Worm (Caenorhabditis elegans) whole organism, L3 larva: ENCODE measurements around the gene T14G12.6.
A peak's percentile ranks its signal among the peaks of the same experiment; 100 is the strongest.

Source experiments
- R02D3.7 ChIP-seq: fragments of 150-350 bp; optimal IDR thresholded peaks from 2 replicates; lab custom pipeline; 2014; ENCODE audit warnings: missing biosample characterization, missing genetic modification characterization
- ZK546.5 ChIP-seq: sonication (generic microtip); optimal IDR thresholded peaks from 2 replicates; lab custom pipeline; 2017; ENCODE audit warnings: missing biosample characterization, missing genetic modification characterization
- ama-1 ChIP-seq: fragments of 150-350 bp; optimal IDR thresholded peaks from 2 replicates; lab custom pipeline; 2018
- ceh-16 ChIP-seq: sonication (generic microtip); optimal IDR thresholded peaks from 2 replicates; lab custom pipeline; 2017; ENCODE audit warnings: missing biosample characterization, missing genetic modification characterization
- ceh-28 ChIP-seq: fragments of 150-350 bp; optimal IDR thresholded peaks from 2 replicates; lab custom pipeline; 2014; ENCODE audit warnings: missing biosample characterization, missing genetic modification reagents, missing genetic modification characterization
- ceh-82 ChIP-seq: fragments of 150-350 bp; optimal IDR thresholded peaks from 2 replicates; lab custom pipeline; 2014; ENCODE audit warnings: missing biosample characterization, missing genetic modification characterization
- ceh-9 ChIP-seq: sonication (generic microtip); optimal IDR thresholded peaks from 2 replicates; lab custom pipeline; 2018; ENCODE audit warnings: missing biosample characterization, missing genetic modification characterization
- daf-12 ChIP-seq: fragments of 150-350 bp; optimal IDR thresholded peaks from 2 replicates; lab custom pipeline; 2014; ENCODE audit warnings: missing biosample characterization, missing genetic modification reagents, missing genetic modification characterization
- egl-27 ChIP-seq: sonication (generic microtip); optimal IDR thresholded peaks from 4 replicates; lab custom pipeline; 2017; ENCODE audit warnings: missing biosample characterization, missing genetic modification reagents, missing genetic modification characterization
- egl-5 ChIP-seq: fragments of 150-350 bp; optimal IDR thresholded peaks from 2 replicates; lab custom pipeline; 2017; ENCODE audit warnings: missing biosample characterization, missing genetic modification reagents, missing genetic modification characterization, inconsistent platforms
- elt-1 ChIP-seq: fragments of 150-350 bp; optimal IDR thresholded peaks from 2 replicates; lab custom pipeline; 2014; ENCODE audit warnings: missing biosample characterization, missing genetic modification characterization
- elt-2 ChIP-seq: sonication (generic microtip); optimal IDR thresholded peaks from 2 replicates; lab custom pipeline; 2016; ENCODE audit warnings: missing genetic modification reagents, mild to moderate bottlenecking, missing genetic modification characterization, missing compliant biosample characterization
- fkh-10 ChIP-seq: sonication (generic microtip); optimal IDR thresholded peaks from 2 replicates; lab custom pipeline; 2017; ENCODE audit warnings: missing biosample characterization, missing genetic modification reagents, missing genetic modification characterization
- fkh-2 ChIP-seq: fragments of 150-350 bp; optimal IDR thresholded peaks from 2 replicates; lab custom pipeline; 2014; ENCODE audit warnings: missing biosample characterization, missing genetic modification reagents, missing genetic modification characterization
- hmg-11 ChIP-seq: sonication (generic microtip); optimal IDR thresholded peaks from 2 replicates; lab custom pipeline; 2016; ENCODE audit warnings: missing genetic modification characterization, missing compliant biosample characterization
- jun-1 ChIP-seq: fragments of 150-350 bp; optimal IDR thresholded peaks from 2 replicates; lab custom pipeline; 2014; ENCODE audit warnings: missing biosample characterization, missing genetic modification reagents, missing genetic modification characterization
- lin-15B ChIP-seq: fragments of 150-350 bp; optimal IDR thresholded peaks from 2 replicates; lab custom pipeline; 2014; ENCODE audit warnings: missing biosample characterization, missing genetic modification characterization
- lin-39 ChIP-seq: fragments of 150-350 bp; optimal IDR thresholded peaks from 2 replicates; lab custom pipeline; 2018; ENCODE audit warnings: missing biosample characterization, missing genetic modification reagents, missing genetic modification characterization
- lsy-12 ChIP-seq: sonication (generic microtip); optimal IDR thresholded peaks from 2 replicates; lab custom pipeline; 2016; ENCODE audit warnings: mild to moderate bottlenecking, missing genetic modification characterization, missing compliant biosample characterization
- mml-1 ChIP-seq: fragments of 150-350 bp; sonication (generic microtip); optimal IDR thresholded peaks from 3 replicates; lab custom pipeline; 2014; ENCODE audit warnings: missing biosample characterization, missing genetic modification characterization
- nfya-1 ChIP-seq: sonication (generic microtip); optimal IDR thresholded peaks from 2 replicates; lab custom pipeline; 2017; ENCODE audit warnings: missing genetic modification characterization, mild to moderate bottlenecking, missing compliant biosample characterization, antibody characterized with exemption, moderate library complexity; ENCODE audit not compliant: insufficient read depth
- nhr-11 ChIP-seq: fragments of 150-350 bp; optimal IDR thresholded peaks from 2 replicates; lab custom pipeline; 2014; ENCODE audit warnings: missing biosample characterization, missing genetic modification characterization
- nhr-12 ChIP-seq: fragments of 150-350 bp; optimal IDR thresholded peaks from 2 replicates; lab custom pipeline; 2014; ENCODE audit warnings: missing biosample characterization, missing genetic modification characterization
- nhr-23 ChIP-seq: fragments of 150-350 bp; optimal IDR thresholded peaks from 2 replicates; lab custom pipeline; 2014; ENCODE audit warnings: missing biosample characterization, missing genetic modification reagents, missing genetic modification characterization
- nhr-25 ChIP-seq: sonication (generic microtip); optimal IDR thresholded peaks from 2 replicates; lab custom pipeline; 2017; ENCODE audit warnings: missing biosample characterization, missing genetic modification characterization
- nhr-28 ChIP-seq: fragments of 150-350 bp; optimal IDR thresholded peaks from 2 replicates; lab custom pipeline; 2014; ENCODE audit warnings: missing biosample characterization, missing genetic modification characterization
- nhr-43 ChIP-seq: sonication (generic microtip); optimal IDR thresholded peaks from 2 replicates; lab custom pipeline; 2016; ENCODE audit warnings: mild to moderate bottlenecking, missing genetic modification characterization, missing compliant biosample characterization; ENCODE audit not compliant: poor library complexity, severe bottlenecking
- nhr-76 ChIP-seq: fragments of 150-350 bp; sonication (generic microtip); optimal IDR thresholded peaks from 5 replicates; lab custom pipeline; 2014; ENCODE audit warnings: missing biosample characterization, missing genetic modification characterization
- pha-4 ChIP-seq: fragments of 150-350 bp; optimal IDR thresholded peaks from 2 replicates; lab custom pipeline; 2014; ENCODE audit warnings: missing biosample characterization, missing genetic modification reagents, missing genetic modification characterization
- sea-2 ChIP-seq: fragments of 150-350 bp; sonication (generic microtip); optimal IDR thresholded peaks from 4 replicates; lab custom pipeline; 2014; ENCODE audit warnings: missing biosample characterization, missing genetic modification reagents, missing genetic modification characterization
- snpc-4 ChIP-seq: fragments of 150-350 bp; optimal IDR thresholded peaks from 2 replicates; lab custom pipeline; 2014; ENCODE audit warnings: missing biosample characterization, missing genetic modification characterization
- tbx-2 ChIP-seq: sonication (generic microtip); optimal IDR thresholded peaks from 2 replicates; lab custom pipeline; 2016; ENCODE audit warnings: mild to moderate bottlenecking, missing genetic modification characterization, missing compliant biosample characterization
- unc-39 ChIP-seq: sonication (generic microtip); optimal IDR thresholded peaks from 4 replicates; lab custom pipeline; 2017; ENCODE audit warnings: missing biosample characterization, missing genetic modification characterization
- unc-62 ChIP-seq: fragments of 150-350 bp; sonication (generic microtip); optimal IDR thresholded peaks from 4 replicates; lab custom pipeline; 2014; ENCODE audit warnings: missing biosample characterization, missing genetic modification reagents, missing genetic modification characterization
- zag-1 ChIP-seq: fragments of 150-350 bp; optimal IDR thresholded peaks from 2 replicates; lab custom pipeline; 2014; ENCODE audit warnings: missing biosample characterization, missing genetic modification characterization
- ztf-11 ChIP-seq: fragments of 150-350 bp; optimal IDR thresholded peaks from 2 replicates; lab custom pipeline; 2014; ENCODE audit warnings: missing biosample characterization, missing genetic modification characterization
- ztf-4 ChIP-seq: fragments of 150-350 bp; optimal IDR thresholded peaks from 2 replicates; lab custom pipeline; 2014; ENCODE audit warnings: missing biosample characterization, missing genetic modification characterization

Gene T14G12.6

DNA sequence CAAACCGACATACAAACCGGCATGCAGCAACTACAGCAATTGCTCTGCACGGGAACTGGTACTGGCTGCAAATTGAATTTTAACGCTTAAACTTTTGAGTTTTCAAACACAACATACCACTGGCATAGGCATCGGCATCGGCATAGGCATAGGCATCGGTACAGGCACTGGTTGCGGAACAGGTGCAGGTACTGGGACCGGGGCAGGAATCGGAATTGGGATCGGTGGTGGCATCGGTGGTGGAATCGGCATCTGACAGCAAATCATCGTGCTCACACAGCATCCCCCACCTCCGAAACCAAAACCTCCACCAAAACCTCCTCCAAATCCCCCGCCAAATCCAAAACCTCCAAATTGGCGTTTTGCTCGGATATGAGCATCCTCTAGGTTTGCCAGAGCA is 34.9 kb upstream of the T14G12.6 start:
- TF ChIP-seq zag-1 (no peak), lin-15B (no peak), ceh-28 (tag; lab: Kevin White, UChicago) (no peak), lin-39 (tag; lab: Kevin White, UChicago) (no peak), fkh-2 (no peak), ceh-16 (tag; lab: Kevin White, UChicago) (no peak), egl-5 (tag; lab: Kevin White, UChicago) (no peak), sea-2 (GFP tag; lab: Kevin White, UChicago) (no peak), pha-4 (tag; lab: Kevin White, UChicago) (no peak), unc-62 (GFP tag; lab: Kevin White, UChicago) (no peak), egl-27 (tag; lab: Kevin White, UChicago) (no peak), daf-12 (tag; lab: Kevin White, UChicago) (no peak), nhr-12 (no peak), tbx-2 (no peak)

DNA sequence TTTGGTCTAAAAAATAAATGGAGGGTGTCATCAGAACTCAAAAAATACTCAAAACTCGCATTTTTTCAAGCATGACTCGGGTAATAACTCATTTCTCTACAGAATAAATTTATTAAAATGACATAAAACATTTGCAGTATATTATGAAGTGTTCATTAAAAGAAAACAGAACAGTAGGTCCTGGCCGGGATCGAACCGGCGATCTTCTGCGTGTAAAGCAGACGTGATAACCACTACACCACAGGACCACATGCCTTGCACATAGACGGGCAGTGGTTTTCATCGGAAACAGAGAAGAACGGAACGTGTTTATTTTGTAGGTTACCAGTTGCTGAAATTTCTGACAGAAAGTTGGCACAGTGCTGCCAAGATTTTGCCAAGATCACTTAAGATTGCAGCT is 34.1 kb upstream of the T14G12.6 start:
- TF ChIP-seq ztf-11 (tag; lab: Kevin White, UChicago), result no peak
- TF ChIP-seq daf-12 (tag; lab: Kevin White, UChicago), result no peak
- no peak for TF ChIP-seq ceh-82 (tag; lab: Kevin White, UChicago)
- TF ChIP-seq nhr-43 (tag; lab: Kevin White, UChicago), result peak; percentile 28
- TF ChIP-seq pha-4 (tag; lab: Kevin White, UChicago), result peak; percentile 2

ce11 chrX:3792715-3793114 is 33.5 kb upstream of the T14G12.6 start, which contains the start of gene idpp-5:
TSS of gene idpp-5 (minus strand) at chrX:3792815.
- TF ChIP-seq nhr-23 (tag; lab: Kevin White, UChicago), result no peak
- no peak for TF ChIP-seq ama-1
- TF ChIP-seq mml-1 (tag; lab: Kevin White, UChicago), result no peak
- TF ChIP-seq unc-39 (tag; lab: Kevin White, UChicago), result no peak
- no peak for TF ChIP-seq nhr-76 (tag; lab: Kevin White, UChicago)
- no peak for TF ChIP-seq fkh-2
- TF ChIP-seq daf-12 (tag; lab: Kevin White, UChicago), result no peak
- TF ChIP-seq fkh-10, result no peak
- TF ChIP-seq elt-1 (tag; lab: Kevin White, UChicago), result no peak
- no peak for TF ChIP-seq ztf-4 (tag; lab: Kevin White, UChicago)
- no peak for TF ChIP-seq ZK546.5 (tag; lab: Kevin White, UChicago)
- TF ChIP-seq ceh-9 (tag; lab: Kevin White, UChicago), result no peak
- no peak for TF ChIP-seq nhr-11
- TF ChIP-seq, all 47 proteins: peak for 0

DNA sequence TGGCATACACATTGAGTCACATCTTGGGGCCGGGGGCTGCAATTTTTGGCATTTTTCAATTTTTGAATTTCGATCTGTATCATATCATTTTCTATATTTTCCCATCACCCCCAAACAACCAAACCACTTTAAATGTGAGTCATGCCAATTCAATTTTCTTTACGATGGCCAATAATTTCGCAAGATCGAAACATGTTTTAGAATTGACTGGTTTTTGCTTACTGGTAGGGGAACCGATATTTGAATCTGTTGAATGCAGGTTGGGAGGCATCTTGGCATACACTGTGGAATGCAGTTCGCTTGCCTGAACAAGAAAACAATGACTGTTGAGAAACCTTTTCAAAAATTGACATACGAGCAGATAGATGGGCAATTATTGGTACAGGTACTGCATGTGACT is 31.9 kb upstream of the T14G12.6 start:
- TF ChIP-seq R02D3.7 (tag; lab: Kevin White, UChicago) (no peak), ceh-28 (tag; lab: Kevin White, UChicago) (no peak), ceh-16 (tag; lab: Kevin White, UChicago) (no peak), zag-1 (no peak), snpc-4 (tag; lab: Kevin White, UChicago) (no peak), nhr-28 (tag; lab: Kevin White, UChicago) (no peak), pha-4 (tag; lab: Kevin White, UChicago) (no peak)

ce11 chrX:3788483-3788882 is 29.2 kb upstream of the T14G12.6 start:
- TF ChIP-seq jun-1 (tag; lab: Kevin White, UChicago), result peak; percentile 7
- peak; percentile 34 for TF ChIP-seq lin-39 (tag; lab: Kevin White, UChicago)
- peak; percentile 63 for TF ChIP-seq egl-5 (tag; lab: Kevin White, UChicago)
- TF ChIP-seq nfya-1 (tag; lab: Kevin White, UChicago), result peak; percentile 9
- peak; percentile 54 for TF ChIP-seq nhr-23 (tag; lab: Kevin White, UChicago)
- TF ChIP-seq mml-1 (tag; lab: Kevin White, UChicago), result no peak
- TF ChIP-seq ceh-28 (tag; lab: Kevin White, UChicago), result peak; percentile 55
- peak; percentile 85 for TF ChIP-seq ama-1
- TF ChIP-seq nhr-43 (tag; lab: Kevin White, UChicago), result peak; percentile 62
- TF ChIP-seq elt-1 (tag; lab: Kevin White, UChicago), result no peak
- peak; percentile 86 for TF ChIP-seq pha-4 (tag; lab: Kevin White, UChicago)
- no peak for TF ChIP-seq elt-2 (tag; lab: Kevin White, UChicago)
- TF ChIP-seq hmg-11 (tag; lab: Kevin White, UChicago), result no peak
- peak; percentile 97 for TF ChIP-seq nhr-25 (tag; lab: Kevin White, UChicago)
- TF ChIP-seq lsy-12 (tag; lab: Kevin White, UChicago), result peak; percentile 21
- TF ChIP-seq ceh-82 (tag; lab: Kevin White, UChicago), result no peak
